Fruit fly (Drosophila melanogaster): ENCODE data around the gene CG9663.

Gene CG9663

dm6 chr2L:3319731-3320295, 16.9 kb upstream of the CG9663 start, which contains the start of the genes Fign and CG8837 (continued):
- TF ChIP-seq CG34224 (GFP tag; IDR thresholded peaks at IDR 0.05; ENCODE audit: partially characterized antibody) (peak; percentile 86), unc-4 (GFP tag; IDR thresholded peaks at IDR 0.05; ENCODE audit: partially characterized antibody) (peak; percentile 57), CG30020 (tag; optimal IDR thresholded peaks at IDR 0.05) (peak; percentile 71), CG14710 (tag; optimal IDR thresholded peaks at IDR 0.05) (peak; percentile 66), nmo (GFP tag; optimal IDR thresholded peaks at IDR 0.05) (peak; percentile 26), CG32772 (GFP tag; IDR thresholded peaks at IDR 0.05) (no peak), Dref (GFP tag; IDR thresholded peaks at IDR 0.05) (peak; percentile 98), CG6791 (GFP tag; IDR thresholded peaks at IDR 0.05; ENCODE audit: partially characterized antibody) (peak; percentile 94), CG17612 (GFP tag; IDR thresholded peaks at IDR 0.05) (no peak), chif (GFP tag; optimal IDR thresholded peaks at IDR 0.05) (no peak), Dll (GFP tag; IDR thresholded peaks at IDR 0.05; ENCODE audit: partially characterized antibody) (peak; percentile 83), CG7357 (GFP tag; IDR thresholded peaks at IDR 0.05) (peak; percentile 95), Bgb (GFP tag; IDR thresholded peaks at IDR 0.05; ENCODE audit: partially characterized antibody) (peak; percentile 94), gcm2 (GFP tag; optimal IDR thresholded peaks at IDR 0.05) (no peak), CG32532 (GFP tag; IDR thresholded peaks at IDR 0.05) (no peak), sens (GFP tag) (no peak), p53 (GFP tag; optimal IDR thresholded peaks at IDR 0.05) (no peak), knrl (GFP tag; IDR thresholded peaks at IDR 0.05; ENCODE audit: partially characterized antibody) (peak; percentile 61), trem (tag; optimal IDR thresholded peaks at IDR 0.05) (peak; percentile 41), HLH4C (GFP tag; IDR thresholded peaks at IDR 0.05; ENCODE audit: partially characterized antibody) (peak; percentile 98), CG4282 (GFP tag; optimal IDR thresholded peaks at IDR 0.05) (no peak), croc (GFP tag; conservative IDR thresholded peaks at IDR 0.05) (no peak), Scr (GFP tag; IDR thresholded peaks at IDR 0.05; ENCODE audit: partially characterized antibody) (peak; percentile 74), CG7963 (GFP tag; IDR thresholded peaks at IDR 0.05; ENCODE audit: partially characterized antibody) (peak; percentile 96), Sry-δ (GFP tag; optimal IDR thresholded peaks at IDR 0.05) (peak; percentile 65), emc (GFP tag; optimal IDR thresholded peaks at IDR 0.05) (no peak), CG2116 (GFP tag; optimal IDR thresholded peaks at IDR 0.05) (peak; percentile 73), lola (GFP tag; optimal IDR thresholded peaks at IDR 0.05) (peak in 1 of 3 experiments; percentile 76), CG10321 (GFP tag; IDR thresholded peaks at IDR 0.05) (no peak), inv (GFP tag; IDR thresholded peaks at IDR 0.05; ENCODE audit: partially characterized antibody) (peak; percentile 63; the same call in 1 of the 2 replicates), NFAT (GFP tag; IDR thresholded peaks at IDR 0.05) (no peak), CG11085 (GFP tag; IDR thresholded peaks at IDR 0.05) (no peak), sim (GFP tag; IDR thresholded peaks at IDR 0.05) (no peak), Doc3 (GFP tag; IDR thresholded peaks at IDR 0.05; ENCODE audit: partially characterized antibody) (peak; percentile 70; the same call in 2 of the 3 replicates), scrt (GFP tag; optimal IDR thresholded peaks at IDR 0.05) (no peak), jing (GFP tag; optimal IDR thresholded peaks at IDR 0.05) (no peak), gfzf (GFP tag; optimal IDR thresholded peaks at IDR 0.05) (peak; percentile 40), ssp (GFP tag; IDR thresholded peaks at IDR 0.05) (peak; percentile 98), fd64A (GFP tag; optimal IDR thresholded peaks at IDR 0.05) (no peak), E2f2 (GFP tag; IDR thresholded peaks at IDR 0.05) (peak; percentile 96), stwl (tag; optimal IDR thresholded peaks at IDR 0.05) (peak; percentile 98), mld (GFP tag; IDR thresholded peaks at IDR 0.05; ENCODE audit: partially characterized antibody) (peak; percentile 92), CkIIα-i1 (GFP tag; IDR thresholded peaks at IDR 0.05) (no peak), CG1024 (GFP tag; IDR thresholded peaks at IDR 0.05) (0 out of 2 replicates have a peak, but pooled peaks have one; percentile 25), CG4707 (GFP tag; optimal IDR thresholded peaks at IDR 0.05) (no peak), zen2 (GFP tag; IDR thresholded peaks at IDR 0.05; ENCODE audit: partially characterized antibody) (peak; percentile 82; the same call in 2 of the 3 replicates), CG17802 (tag; optimal IDR thresholded peaks at IDR 0.05) (peak; percentile 42), esg (GFP tag; conservative IDR thresholded peaks at IDR 0.05) (no peak), Med (GFP tag) (peak; percentile 52)
